Worm (Caenorhabditis elegans) whole organism, mixed stage, embryonic: ENCODE results near the gene F56D6.13.

ENCODE experiments used
- M03D4.4 ChIP-seq: sonication (generic microtip); optimal IDR thresholded peaks from 2 replicates; lab custom pipeline; 2017; ENCODE audit warnings: mild to moderate bottlenecking, missing genetic modification characterization, missing compliant biosample characterization
- bed-3 ChIP-seq: fragments of 200-800 bp; sonication (Bioruptor generic); optimal IDR thresholded peaks from 3 replicates; lab custom pipeline; 2018; ENCODE audit warnings: mild to moderate bottlenecking, missing genetic modification characterization, moderate library complexity, missing compliant biosample characterization
- blmp-1 ChIP-seq: fragments of 150-350 bp; optimal IDR thresholded peaks from 2 replicates; lab custom pipeline; 2014; ENCODE audit warnings: missing biosample characterization, missing genetic modification characterization
- ceh-39 ChIP-seq: fragments of 150-350 bp; optimal IDR thresholded peaks from 2 replicates; lab custom pipeline; 2014; ENCODE audit warnings: missing biosample characterization, missing genetic modification characterization
- ceh-43 ChIP-seq: fragments of 200-800 bp; sonication (Bioruptor generic); optimal IDR thresholded peaks from 2 replicates; lab custom pipeline; 2018; ENCODE audit warnings: mild to moderate bottlenecking, missing genetic modification characterization, moderate library complexity, missing compliant biosample characterization
- ceh-83 ChIP-seq: fragments of 200-800 bp; sonication (Bioruptor generic); optimal IDR thresholded peaks from 2 replicates; lab custom pipeline; 2018; ENCODE audit warnings: mild to moderate bottlenecking, missing genetic modification characterization, missing compliant biosample characterization
- ces-1 ChIP-seq: fragments of 150-350 bp; optimal IDR thresholded peaks from 2 replicates; lab custom pipeline; 2014; ENCODE audit warnings: missing biosample characterization, missing genetic modification reagents, missing genetic modification characterization
- cnd-1 ChIP-seq: fragments of 200-800 bp; sonication (Bioruptor generic); optimal IDR thresholded peaks from 2 replicates; lab custom pipeline; 2018; ENCODE audit warnings: mild to moderate bottlenecking, missing genetic modification characterization, missing compliant biosample characterization
- drap-1 ChIP-seq: fragments of 200-800 bp; sonication (Bioruptor generic); optimal IDR thresholded peaks from 3 replicates; lab custom pipeline; 2018; ENCODE audit warnings: mild to moderate bottlenecking, missing genetic modification characterization, missing compliant biosample characterization
- elt-1 ChIP-seq: sonication (generic microtip); optimal IDR thresholded peaks from 2 replicates; lab custom pipeline; 2017; ENCODE audit warnings: missing genetic modification characterization, mild to moderate bottlenecking, missing compliant biosample characterization, antibody characterized with exemption, moderate library complexity, borderline replicate concordance; ENCODE audit not compliant: insufficient read depth
- elt-3 ChIP-seq: fragments of 150-350 bp; optimal IDR thresholded peaks from 2 replicates; lab custom pipeline; 2014; ENCODE audit warnings: missing biosample characterization, missing genetic modification characterization
- flh-1 ChIP-seq: fragments of 200-800 bp; sonication (Bioruptor generic); optimal IDR thresholded peaks from 2 replicates; lab custom pipeline; 2018; ENCODE audit warnings: mild to moderate bottlenecking, missing genetic modification characterization, moderate library complexity, missing compliant biosample characterization
- ham-2 ChIP-seq: fragments of 200-800 bp; sonication (Bioruptor generic); optimal IDR thresholded peaks from 2 replicates; lab custom pipeline; 2018; ENCODE audit warnings: mild to moderate bottlenecking, missing genetic modification characterization, missing compliant biosample characterization
- lin-13 ChIP-seq: fragments of 150-350 bp; optimal IDR thresholded peaks from 2 replicates; lab custom pipeline; 2014; ENCODE audit warnings: missing biosample characterization, missing genetic modification characterization
- lin-32 ChIP-seq: fragments of 200-800 bp; sonication (Bioruptor generic); optimal IDR thresholded peaks from 2 replicates; lab custom pipeline; 2018; ENCODE audit warnings: mild to moderate bottlenecking, missing genetic modification characterization, missing compliant biosample characterization
- lsy-2 ChIP-seq: fragments of 150-350 bp; optimal IDR thresholded peaks from 2 replicates; lab custom pipeline; 2014; ENCODE audit warnings: missing biosample characterization, missing genetic modification characterization
- mab-5 ChIP-seq: fragments of 150-350 bp; optimal IDR thresholded peaks from 2 replicates; lab custom pipeline; 2014; ENCODE audit warnings: missing biosample characterization, missing genetic modification characterization
- mep-1 ChIP-seq: fragments of 150-350 bp; optimal IDR thresholded peaks from 2 replicates; lab custom pipeline; 2017; ENCODE audit warnings: missing biosample characterization, missing genetic modification reagents, missing genetic modification characterization, inconsistent platforms
- mls-2 ChIP-seq: sonication (generic microtip); optimal IDR thresholded peaks from 2 replicates; lab custom pipeline; 2016; ENCODE audit warnings: mild to moderate bottlenecking, missing genetic modification characterization, moderate library complexity, missing compliant biosample characterization
- nhr-12 ChIP-seq: fragments of 150-350 bp; optimal IDR thresholded peaks from 2 replicates; lab custom pipeline; 2014; ENCODE audit warnings: missing biosample characterization, missing genetic modification characterization
- nhr-2 ChIP-seq: fragments of 150-350 bp; optimal IDR thresholded peaks from 2 replicates; lab custom pipeline; 2014; ENCODE audit warnings: missing biosample characterization, missing genetic modification characterization
- nhr-237 ChIP-seq: fragments of 150-350 bp; optimal IDR thresholded peaks from 2 replicates; lab custom pipeline; 2014; ENCODE audit warnings: missing biosample characterization, missing genetic modification characterization
- nhr-76 ChIP-seq: sonication (generic microtip); optimal IDR thresholded peaks from 2 replicates; lab custom pipeline; 2017; ENCODE audit warnings: missing biosample characterization, missing genetic modification characterization
- pha-4 ChIP-seq: fragments of 150-350 bp; optimal IDR thresholded peaks from 2 replicates; lab custom pipeline; 2018; ENCODE audit warnings: missing biosample characterization, missing genetic modification reagents, missing genetic modification characterization
- snpc-4 ChIP-seq: fragments of 150-350 bp; optimal IDR thresholded peaks from 2 replicates; lab custom pipeline; 2014; ENCODE audit warnings: missing biosample characterization, missing genetic modification characterization
- tbx-8 ChIP-seq: fragments of 200-800 bp; sonication (Bioruptor generic); optimal IDR thresholded peaks from 2 replicates; lab custom pipeline; 2018; ENCODE audit warnings: mild to moderate bottlenecking, missing genetic modification characterization, moderate library complexity, missing compliant biosample characterization
- unc-120 ChIP-seq: sonication (generic microtip); optimal IDR thresholded peaks from 2 replicates; lab custom pipeline; 2017; ENCODE audit warnings: missing genetic modification characterization, missing compliant biosample characterization; ENCODE audit not compliant: poor library complexity, severe bottlenecking
- unc-39 ChIP-seq: fragments of 150-350 bp; optimal IDR thresholded peaks from 2 replicates; lab custom pipeline; 2014; ENCODE audit warnings: missing biosample characterization, missing genetic modification characterization
- unc-62 ChIP-seq: fragments of 150-350 bp; optimal IDR thresholded peaks from 2 replicates; lab custom pipeline; 2014; ENCODE audit warnings: missing biosample characterization, missing genetic modification reagents, missing genetic modification characterization
- zip-8 ChIP-seq: fragments of 150-350 bp; optimal IDR thresholded peaks from 2 replicates; lab custom pipeline; 2014; ENCODE audit warnings: missing biosample characterization, missing genetic modification characterization
- ztf-11 ChIP-seq: fragments of 150-350 bp; optimal IDR thresholded peaks from 2 replicates; lab custom pipeline; 2014; ENCODE audit warnings: missing biosample characterization, missing genetic modification characterization

F56D6.13 gene

ce11 chrIV:3894004-3894480 is 15.2 kb upstream of the F56D6.13 start, which contains the start of gene F56D6.8:
TSS of gene F56D6.8 (minus strand) at chrIV:3894430.
- no peak for TF ChIP-seq elt-1 (tag; lab: Kevin White, UChicago)
- no peak for TF ChIP-seq ham-2 (GFP tag; lab: Kevin White, UChicago)
- no peak for TF ChIP-seq ztf-11 (tag; lab: Kevin White, UChicago)
- TF ChIP-seq cnd-1 (tag; lab: Kevin White, UChicago) = no peak
- no peak for TF ChIP-seq ceh-83
- TF ChIP-seq unc-120 (tag; lab: Kevin White, UChicago) = no peak

- TF ChIP-seq mab-5 (tag; lab: Kevin White, UChicago) (no peak), lin-32 (GFP tag; lab: Kevin White, UChicago) (no peak), lsy-2 (tag; lab: Kevin White, UChicago) (no peak), unc-120 (tag; lab: Kevin White, UChicago) (no peak), bed-3 (no peak), elt-3 (tag; lab: Kevin White, UChicago) (no peak), mls-2 (no peak), ces-1 (GFP tag; lab: Kevin White, UChicago) (no peak), tbx-8 (GFP tag; lab: Kevin White, UChicago) (no peak), cnd-1 (tag; lab: Kevin White, UChicago) (no peak), pha-4 (tag; lab: Kevin White, UChicago) (no peak), nhr-2 (tag; lab: Kevin White, UChicago) (no peak), M03D4.4 (tag; lab: Kevin White, UChicago) (no peak), zip-8 (tag; lab: Kevin White, UChicago) (no peak)
These were observed 14.4 kb upstream of the F56D6.13 start, which contains the start of gene dct-8 for ce11 chrIV:3894770-3895169. TSS of gene dct-8 (plus strand) at chrIV:3895070.

DNA sequence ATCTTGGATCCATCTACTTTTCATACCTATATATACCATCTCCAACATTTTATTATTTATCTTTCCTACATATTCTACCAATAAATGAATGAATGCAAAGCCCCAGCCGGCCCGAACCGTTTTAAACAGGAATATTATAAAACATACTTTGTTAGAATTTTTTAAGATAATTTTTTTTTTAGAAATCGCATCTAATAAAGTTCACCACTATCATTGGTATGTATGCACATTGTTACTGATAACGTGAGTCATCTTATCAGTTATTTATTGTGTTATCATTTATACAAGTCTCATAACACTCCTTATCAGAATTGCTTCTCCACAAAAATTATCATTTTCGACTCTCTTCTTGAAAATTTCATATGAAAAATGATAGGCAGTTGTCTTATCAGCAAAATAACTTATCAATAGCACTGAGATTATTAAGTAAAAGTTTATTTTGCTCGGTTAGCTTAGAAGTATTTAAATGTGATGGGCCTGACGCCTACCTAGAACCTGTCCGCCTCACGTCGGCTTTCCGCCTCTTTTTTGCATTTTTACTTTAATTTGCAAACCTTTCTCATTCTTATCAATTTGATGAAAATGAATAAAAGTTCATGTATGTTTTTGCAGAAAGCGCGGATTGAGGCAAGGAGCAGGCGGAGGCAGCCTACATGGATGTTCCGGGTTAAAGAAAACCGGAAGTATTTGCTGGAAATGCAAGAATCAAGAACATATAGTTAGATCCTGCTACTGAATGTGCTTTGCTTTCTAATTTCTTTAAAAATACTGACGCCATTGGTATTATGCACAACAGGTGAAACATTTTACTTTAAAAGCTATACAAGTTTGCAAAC is 9.3 kb upstream of the F56D6.13 start, which contains the start of gene srz-62:
srz-62 (plus strand) TSS at position 786 of the 836 bp plus-strand sequence.
- TF ChIP-seq nhr-237 (tag; lab: Kevin White, UChicago) (no peak), mep-1 (tag; lab: Kevin White, UChicago) (no peak), mls-2 (no peak), lin-13 (no peak), drap-1 (GFP tag; lab: Kevin White, UChicago) (no peak), zip-8 (tag; lab: Kevin White, UChicago) (no peak), ceh-43 (no peak), pha-4 (tag; lab: Kevin White, UChicago) (no peak), bed-3 (no peak), flh-1 (no peak), snpc-4 (tag; lab: Kevin White, UChicago) (no peak), elt-3 (tag; lab: Kevin White, UChicago) (no peak), ceh-39 (no peak), nhr-2 (tag; lab: Kevin White, UChicago) (no peak), lsy-2 (tag; lab: Kevin White, UChicago) (no peak), unc-39 (tag; lab: Kevin White, UChicago) (no peak), unc-62 (GFP tag; lab: Kevin White, UChicago) (no peak), nhr-76 (tag; lab: Kevin White, UChicago) (no peak), blmp-1 (no peak)

ce11 chrIV:3902955-3903354 is 6.3 kb upstream of the F56D6.13 start, which contains the start of gene F56D6.6:
TSS of gene F56D6.6 (plus strand) at chrIV:3903255.
- no peak for TF ChIP-seq elt-3 (tag; lab: Kevin White, UChicago)
- no peak for TF ChIP-seq lsy-2 (tag; lab: Kevin White, UChicago)
- no peak for TF ChIP-seq mls-2
- TF ChIP-seq lin-13 = no peak
- no peak for TF ChIP-seq pha-4 (tag; lab: Kevin White, UChicago)

ce11 chrIV:3904620-3905019 is 4.6 kb upstream of the F56D6.13 start, which contains the start of gene F56D6.21:
TSS of gene F56D6.21 (plus strand) at chrIV:3904920.
- TF ChIP-seq nhr-12 (tag; lab: Kevin White, UChicago) (no peak), lin-32 (GFP tag; lab: Kevin White, UChicago) (no peak), ztf-11 (tag; lab: Kevin White, UChicago) (no peak), bed-3 (no peak), tbx-8 (GFP tag; lab: Kevin White, UChicago) (no peak), unc-62 (GFP tag; lab: Kevin White, UChicago) (no peak), pha-4 (tag; lab: Kevin White, UChicago) (no peak), mep-1 (tag; lab: Kevin White, UChicago) (no peak), mls-2 (no peak), ceh-83 (no peak)
